Worm (Caenorhabditis elegans) whole organism, mixed stage, embryonic: Measurements from ENCODE around the gene sea-1.

Experiments used
- M03D4.4 ChIP-seq: sonication (generic microtip); optimal IDR thresholded peaks from 2 replicates; lab custom pipeline; 2017; ENCODE audit warnings: mild to moderate bottlenecking, missing genetic modification characterization, missing compliant biosample characterization
- bed-3 ChIP-seq: fragments of 200-800 bp; sonication (Bioruptor generic); optimal IDR thresholded peaks from 3 replicates; lab custom pipeline; 2018; ENCODE audit warnings: mild to moderate bottlenecking, missing genetic modification characterization, moderate library complexity, missing compliant biosample characterization
- blmp-1 ChIP-seq: fragments of 150-350 bp; optimal IDR thresholded peaks from 2 replicates; lab custom pipeline; 2014; ENCODE audit warnings: missing biosample characterization, missing genetic modification characterization
- ceh-39 ChIP-seq: fragments of 150-350 bp; optimal IDR thresholded peaks from 2 replicates; lab custom pipeline; 2014; ENCODE audit warnings: missing biosample characterization, missing genetic modification characterization
- ceh-43 ChIP-seq: fragments of 200-800 bp; sonication (Bioruptor generic); optimal IDR thresholded peaks from 2 replicates; lab custom pipeline; 2018; ENCODE audit warnings: mild to moderate bottlenecking, missing genetic modification characterization, moderate library complexity, missing compliant biosample characterization
- ceh-83 ChIP-seq: fragments of 200-800 bp; sonication (Bioruptor generic); optimal IDR thresholded peaks from 2 replicates; lab custom pipeline; 2018; ENCODE audit warnings: mild to moderate bottlenecking, missing genetic modification characterization, missing compliant biosample characterization
- ces-1 ChIP-seq: fragments of 150-350 bp; optimal IDR thresholded peaks from 2 replicates; lab custom pipeline; 2014; ENCODE audit warnings: missing biosample characterization, missing genetic modification reagents, missing genetic modification characterization
- cnd-1 ChIP-seq: fragments of 200-800 bp; sonication (Bioruptor generic); optimal IDR thresholded peaks from 2 replicates; lab custom pipeline; 2018; ENCODE audit warnings: mild to moderate bottlenecking, missing genetic modification characterization, missing compliant biosample characterization
- drap-1 ChIP-seq: fragments of 200-800 bp; sonication (Bioruptor generic); optimal IDR thresholded peaks from 3 replicates; lab custom pipeline; 2018; ENCODE audit warnings: mild to moderate bottlenecking, missing genetic modification characterization, missing compliant biosample characterization
- elt-1 ChIP-seq: sonication (generic microtip); optimal IDR thresholded peaks from 2 replicates; lab custom pipeline; 2017; ENCODE audit warnings: missing genetic modification characterization, mild to moderate bottlenecking, missing compliant biosample characterization, antibody characterized with exemption, moderate library complexity, borderline replicate concordance; ENCODE audit not compliant: insufficient read depth
- elt-3 ChIP-seq: fragments of 150-350 bp; optimal IDR thresholded peaks from 2 replicates; lab custom pipeline; 2014; ENCODE audit warnings: missing biosample characterization, missing genetic modification characterization
- flh-1 ChIP-seq: fragments of 200-800 bp; sonication (Bioruptor generic); optimal IDR thresholded peaks from 2 replicates; lab custom pipeline; 2018; ENCODE audit warnings: mild to moderate bottlenecking, missing genetic modification characterization, moderate library complexity, missing compliant biosample characterization
- ham-2 ChIP-seq: fragments of 200-800 bp; sonication (Bioruptor generic); optimal IDR thresholded peaks from 2 replicates; lab custom pipeline; 2018; ENCODE audit warnings: mild to moderate bottlenecking, missing genetic modification characterization, missing compliant biosample characterization
- hlh-1 ChIP-seq: fragments of 150-350 bp; optimal IDR thresholded peaks from 2 replicates; lab custom pipeline; 2014; ENCODE audit warnings: missing biosample characterization, missing genetic modification reagents, missing genetic modification characterization
- lin-13 ChIP-seq: fragments of 150-350 bp; optimal IDR thresholded peaks from 2 replicates; lab custom pipeline; 2014; ENCODE audit warnings: missing biosample characterization, missing genetic modification characterization
- lin-32 ChIP-seq: fragments of 200-800 bp; sonication (Bioruptor generic); optimal IDR thresholded peaks from 2 replicates; lab custom pipeline; 2018; ENCODE audit warnings: mild to moderate bottlenecking, missing genetic modification characterization, missing compliant biosample characterization
- lsy-2 ChIP-seq: fragments of 150-350 bp; optimal IDR thresholded peaks from 2 replicates; lab custom pipeline; 2014; ENCODE audit warnings: missing biosample characterization, missing genetic modification characterization
- mab-5 ChIP-seq: fragments of 150-350 bp; optimal IDR thresholded peaks from 2 replicates; lab custom pipeline; 2014; ENCODE audit warnings: missing biosample characterization, missing genetic modification characterization
- mep-1 ChIP-seq: fragments of 150-350 bp; optimal IDR thresholded peaks from 2 replicates; lab custom pipeline; 2017; ENCODE audit warnings: missing biosample characterization, missing genetic modification reagents, missing genetic modification characterization, inconsistent platforms
- mls-2 ChIP-seq: sonication (generic microtip); optimal IDR thresholded peaks from 2 replicates; lab custom pipeline; 2016; ENCODE audit warnings: mild to moderate bottlenecking, missing genetic modification characterization, moderate library complexity, missing compliant biosample characterization
- nhr-12 ChIP-seq: fragments of 150-350 bp; optimal IDR thresholded peaks from 2 replicates; lab custom pipeline; 2014; ENCODE audit warnings: missing biosample characterization, missing genetic modification characterization
- nhr-2 ChIP-seq: fragments of 150-350 bp; optimal IDR thresholded peaks from 2 replicates; lab custom pipeline; 2014; ENCODE audit warnings: missing biosample characterization, missing genetic modification characterization
- nhr-237 ChIP-seq: fragments of 150-350 bp; optimal IDR thresholded peaks from 2 replicates; lab custom pipeline; 2014; ENCODE audit warnings: missing biosample characterization, missing genetic modification characterization
- nhr-76 ChIP-seq: sonication (generic microtip); optimal IDR thresholded peaks from 2 replicates; lab custom pipeline; 2017; ENCODE audit warnings: missing biosample characterization, missing genetic modification characterization
- sem-2 ChIP-seq: fragments of 200-800 bp; sonication (Bioruptor generic); optimal IDR thresholded peaks from 2 replicates; lab custom pipeline; 2018; ENCODE audit warnings: mild to moderate bottlenecking, missing genetic modification characterization, missing compliant biosample characterization
- sptf-1 ChIP-seq: sonication (generic microtip); optimal IDR thresholded peaks from 2 replicates; lab custom pipeline; 2017; ENCODE audit warnings: mild to moderate bottlenecking, missing genetic modification characterization, moderate library complexity, missing compliant biosample characterization
- tbx-8 ChIP-seq: fragments of 200-800 bp; sonication (Bioruptor generic); optimal IDR thresholded peaks from 2 replicates; lab custom pipeline; 2018; ENCODE audit warnings: mild to moderate bottlenecking, missing genetic modification characterization, moderate library complexity, missing compliant biosample characterization
- unc-120 ChIP-seq: sonication (generic microtip); optimal IDR thresholded peaks from 2 replicates; lab custom pipeline; 2017; ENCODE audit warnings: missing genetic modification characterization, missing compliant biosample characterization; ENCODE audit not compliant: poor library complexity, severe bottlenecking
- unc-39 ChIP-seq: fragments of 150-350 bp; optimal IDR thresholded peaks from 2 replicates; lab custom pipeline; 2014; ENCODE audit warnings: missing biosample characterization, missing genetic modification characterization
- unc-62 ChIP-seq: fragments of 150-350 bp; optimal IDR thresholded peaks from 2 replicates; lab custom pipeline; 2014; ENCODE audit warnings: missing biosample characterization, missing genetic modification reagents, missing genetic modification characterization
- zip-8 ChIP-seq: fragments of 150-350 bp; optimal IDR thresholded peaks from 2 replicates; lab custom pipeline; 2014; ENCODE audit warnings: missing biosample characterization, missing genetic modification characterization
- ztf-11 ChIP-seq: fragments of 150-350 bp; optimal IDR thresholded peaks from 2 replicates; lab custom pipeline; 2014; ENCODE audit warnings: missing biosample characterization, missing genetic modification characterization

sea-1 gene

DNA sequence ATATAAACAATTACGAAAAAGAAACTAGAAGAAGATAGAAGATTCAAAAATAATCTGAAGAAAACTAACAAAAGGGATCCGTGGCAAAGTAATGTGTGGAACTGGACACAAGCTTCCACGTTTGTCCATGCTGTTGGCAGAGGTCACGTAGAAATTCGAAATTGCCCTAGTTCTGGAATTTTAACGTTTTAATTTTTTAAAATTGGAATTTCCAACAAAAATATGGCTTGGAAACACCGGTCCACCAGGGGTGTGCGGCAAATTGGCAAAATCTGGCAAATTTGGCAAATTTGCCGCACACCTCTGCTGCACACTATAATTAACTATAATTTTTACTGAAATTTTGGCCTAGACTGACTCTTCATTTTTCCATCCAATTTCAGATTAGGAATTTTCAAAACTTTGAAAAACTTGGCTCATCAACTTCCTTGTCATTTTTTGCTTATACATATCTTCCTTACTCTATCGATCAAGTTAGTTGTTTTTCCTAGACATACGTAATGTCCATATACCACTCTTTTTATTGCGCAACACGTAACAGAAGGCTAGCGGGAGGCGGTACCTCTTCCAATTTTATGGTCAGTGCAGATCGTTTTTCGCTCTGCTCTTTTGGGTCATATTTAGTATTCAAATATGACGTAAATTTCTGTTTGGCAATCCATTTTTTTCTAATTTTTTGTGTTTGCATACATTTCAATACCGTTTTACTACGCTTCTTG lies 8.1 kb upstream of the sea-1 start, which contains the start of gene F19B10.10:
Gene F19B10.10 (minus strand): TSS at position 51 of the 719 bp plus-strand sequence.
- TF ChIP-seq flh-1 (GFP tag; lab: Kevin White, UChicago) (no peak), zip-8 (peak; percentile 92), elt-3 (no peak)

DNA sequence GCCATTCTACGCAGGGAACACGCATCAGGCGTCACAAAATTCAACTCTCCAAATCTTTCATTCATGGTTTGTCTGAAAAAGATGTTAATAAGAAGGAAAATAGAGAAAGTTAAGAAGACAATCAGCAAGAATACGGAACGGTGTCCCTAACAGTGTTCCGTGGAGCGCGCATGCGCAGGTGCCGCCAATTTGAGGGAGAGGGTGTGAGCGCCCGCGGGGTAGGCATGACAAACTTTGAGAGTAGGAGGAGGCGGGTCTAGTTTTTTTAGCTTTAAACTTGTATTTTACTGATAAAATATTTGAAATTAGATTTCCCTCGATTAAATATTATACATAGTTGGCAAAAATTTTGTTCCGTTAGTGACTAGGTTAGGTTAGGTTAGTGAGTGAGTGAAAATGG lies 7.0 kb upstream of the sea-1 start:
- TF ChIP-seq zip-8 (no peak), mab-5 (tag; lab: Kevin White, UChicago) (no peak), elt-3 (no peak), lsy-2 (tag; lab: Kevin White, UChicago) (no peak), sem-2 (GFP tag; lab: Kevin White, UChicago) (no peak), bed-3 (no peak), elt-1 (tag; lab: Kevin White, UChicago) (no peak), lin-13 (tag; lab: Kevin White, UChicago) (no peak), unc-39 (no peak), cnd-1 (no peak), hlh-1 (tag; lab: Kevin White, UChicago) (no peak)

ce11 chrII:3678978-3679377 lies 5.6 kb upstream of the sea-1 start:
- TF ChIP-seq nhr-12 (no peak), ceh-39 (tag; lab: Kevin White, UChicago) (no peak), nhr-2 (tag; lab: Kevin White, UChicago) (no peak), tbx-8 (GFP tag; lab: Kevin White, UChicago) (no peak), nhr-237 (tag; lab: Kevin White, UChicago) (no peak), mab-5 (tag; lab: Kevin White, UChicago) (no peak), mls-2 (tag; lab: Kevin White, UChicago) (no peak), drap-1 (GFP tag; lab: Kevin White, UChicago) (no peak), flh-1 (GFP tag; lab: Kevin White, UChicago) (no peak), ceh-43 (GFP tag; lab: Kevin White, UChicago) (no peak)

DNA sequence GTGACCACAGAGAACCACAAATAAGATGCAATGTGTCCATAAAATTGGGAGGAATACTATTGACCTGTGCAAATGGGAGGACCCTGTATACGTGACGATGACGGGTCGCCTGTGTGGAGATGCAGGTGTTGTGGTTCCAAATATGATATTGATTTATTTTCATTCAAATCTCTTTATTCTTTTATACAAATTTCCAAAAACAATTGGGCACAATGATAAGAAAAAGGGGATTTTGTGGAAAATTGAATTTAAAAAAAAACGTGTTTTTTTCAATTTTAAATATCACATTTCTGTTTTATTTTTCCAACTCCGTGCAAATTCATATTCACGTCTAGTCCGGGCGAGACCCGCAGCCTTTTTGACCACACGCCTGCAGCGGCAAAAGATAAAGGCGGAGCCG lies 1.8 kb upstream of the sea-1 start, which contains the start of gene F19B10.2:
Gene F19B10.2 (plus strand): TSS at position 301 of the 400 bp plus-strand sequence.
- TF ChIP-seq nhr-76 (tag; lab: Kevin White, UChicago): no peak
- no peak for TF ChIP-seq ztf-11 (tag; lab: Kevin White, UChicago)
- TF ChIP-seq unc-120: no peak
- TF ChIP-seq elt-1 (tag; lab: Kevin White, UChicago): no peak
- TF ChIP-seq drap-1 (GFP tag; lab: Kevin White, UChicago): no peak
- no peak for TF ChIP-seq hlh-1 (tag; lab: Kevin White, UChicago)
- TF ChIP-seq ham-2 (GFP tag; lab: Kevin White, UChicago): no peak
- no peak for TF ChIP-seq tbx-8 (GFP tag; lab: Kevin White, UChicago)
- no peak for TF ChIP-seq mep-1 (tag; lab: Kevin White, UChicago)
- TF ChIP-seq blmp-1 (tag; lab: Kevin White, UChicago): no peak
- TF ChIP-seq unc-62 (GFP tag; lab: Kevin White, UChicago): no peak

DNA sequence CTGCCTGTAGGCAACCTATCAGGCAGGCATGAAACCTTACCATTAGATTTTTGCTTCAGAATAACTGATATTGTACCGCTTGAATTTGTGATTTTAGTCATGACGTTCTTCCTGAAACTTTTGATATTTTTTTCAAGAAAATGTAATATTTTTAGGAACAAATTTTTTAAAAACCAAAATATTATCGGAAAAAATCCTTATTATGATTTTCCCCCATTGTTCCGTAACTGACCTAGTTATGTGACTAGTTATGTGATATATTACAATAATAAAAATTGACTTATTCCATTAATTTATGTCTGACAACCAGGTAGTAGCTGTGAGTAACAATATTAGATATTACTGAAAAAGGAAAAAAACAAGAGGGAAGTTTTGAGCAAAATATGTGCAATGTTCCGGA lies 2.4 kb downstream of the sea-1 start, which contains the start of gene srx-98:
Gene srx-98 (minus strand): TSS at position 101 of the 400 bp plus-strand sequence.
- TF ChIP-seq lin-32: no peak
- no peak for TF ChIP-seq drap-1 (GFP tag; lab: Kevin White, UChicago)
- no peak for TF ChIP-seq elt-1 (tag; lab: Kevin White, UChicago)
- TF ChIP-seq unc-62 (GFP tag; lab: Kevin White, UChicago): no peak
- no peak for TF ChIP-seq sptf-1 (tag; lab: Kevin White, UChicago)
- no peak for TF ChIP-seq mls-2 (tag; lab: Kevin White, UChicago)

- TF ChIP-seq mep-1 (tag; lab: Kevin White, UChicago): no peak
- no peak for TF ChIP-seq unc-39
- no peak for TF ChIP-seq ceh-83 (GFP tag; lab: Kevin White, UChicago)
- TF ChIP-seq lsy-2 (tag; lab: Kevin White, UChicago): no peak
- no peak for TF ChIP-seq unc-120
- TF ChIP-seq ces-1 (GFP tag; lab: Kevin White, UChicago): no peak
- no peak for TF ChIP-seq blmp-1 (tag; lab: Kevin White, UChicago)
- no peak for TF ChIP-seq cnd-1
- TF ChIP-seq M03D4.4 (tag; lab: Kevin White, UChicago): no peak
- TF ChIP-seq unc-62 (GFP tag; lab: Kevin White, UChicago): no peak
- no peak for TF ChIP-seq ceh-39 (tag; lab: Kevin White, UChicago)
- TF ChIP-seq ztf-11 (tag; lab: Kevin White, UChicago): no peak
- TF ChIP-seq lin-13 (tag; lab: Kevin White, UChicago): no peak
- TF ChIP-seq zip-8: no peak
These were observed 4.1 kb downstream of the sea-1 start, which contains the start of gene srx-97 for ce11 chrII:3669315-3669714. srx-97 (minus strand) TSS chrII:3669415.
